Worm (Caenorhabditis elegans): Measurements from ENCODE around the gene ins-7.

DNA sequence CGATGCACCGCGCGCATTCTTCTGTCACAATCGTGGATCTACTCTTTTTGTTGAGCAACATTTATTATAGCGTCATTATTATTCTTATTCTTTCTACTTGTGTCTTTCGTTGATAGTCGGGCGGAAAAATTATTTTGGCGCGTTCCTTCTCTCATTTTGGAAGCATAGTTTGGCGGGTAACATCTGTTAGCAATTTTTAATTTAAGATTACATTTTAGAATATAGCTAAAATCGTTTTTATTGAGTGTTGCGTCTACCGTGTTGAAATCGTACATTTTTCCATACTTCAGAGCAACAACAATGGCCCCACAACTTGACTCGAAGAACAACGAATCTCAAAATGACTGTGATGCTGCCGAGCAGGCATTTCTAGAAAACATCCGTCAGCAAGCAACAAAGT is 8.0 kb upstream of the ins-7 start, which contains the start of gene sdz-36:
- no peak for TF ChIP-seq ref-1 (GFP tag; conservative IDR thresholded peaks at IDR 0.05)
- no peak for TF ChIP-seq T22C8.4 (GFP tag; IDR thresholded peaks at IDR 0.05)
- TF ChIP-seq ztf-29 (GFP tag; IDR thresholded peaks at IDR 0.05) = no peak
- no peak for TF ChIP-seq flt-1 (GFP tag; IDR thresholded peaks at IDR 0.05)
- TF ChIP-seq klf-2 (GFP tag; conservative IDR thresholded peaks at IDR 0.05) = no peak
- no peak for TF ChIP-seq cog-1 (tag; optimal IDR thresholded peaks at IDR 0.05)
- no peak for TF ChIP-seq med-1 (GFP tag; optimal IDR thresholded peaks at IDR 0.05; ENCODE audit: insufficient read depth)
- no peak for TF ChIP-seq tab-1 (GFP tag; IDR thresholded peaks at IDR 0.05)
